Fruit fly (Drosophila melanogaster) whole organism, embryonic: ENCODE measurements around the gene Irbp.
A peak's percentile ranks its signal among the peaks of the same experiment; 100 is the strongest.

Source experiments
- Abd-B ChIP-seq: fragments of 200-800 bp; sonication (Bioruptor generic); optimal IDR thresholded peaks from 2 replicates; lab custom pipeline; 2018; ENCODE audit warnings: missing biosample characterization, mild to moderate bottlenecking, missing genetic modification characterization, moderate library complexity
- Bteb2 ChIP-seq: fragments of 200-800 bp; sonication (Bioruptor generic); optimal IDR thresholded peaks from 2 replicates; lab custom pipeline; 2016; ENCODE audit warnings: missing biosample characterization, missing genetic modification characterization
- CG10366 ChIP-seq: fragments of 200-800 bp; sonication (Bioruptor generic); IDR thresholded peaks from 2 replicates; pipeline ENCODE4 v1.3.6; 2022; ENCODE audit warnings: missing biosample characterization, missing genetic modification characterization
- CG10565 ChIP-seq: fragments of 200-800 bp; sonication (Bioruptor generic); optimal IDR thresholded peaks from 3 replicates; lab custom pipeline; 2016; ENCODE audit warnings: missing biosample characterization, mild to moderate bottlenecking, missing genetic modification characterization
- CG11560 ChIP-seq: fragments of 200-800 bp; sonication (Bioruptor generic); IDR thresholded peaks from 3 replicates; pipeline ENCODE4 v1.3.6; 2022; ENCODE audit warnings: missing biosample characterization, missing genetic modification characterization
- CG11695 ChIP-seq: fragments of 200-800 bp; sonication (Bioruptor generic); IDR thresholded peaks from 3 replicates; pipeline ENCODE4 v1.3.6; 2022; ENCODE audit warnings: missing biosample characterization, missing genetic modification characterization
- CG12391 ChIP-seq: fragments of 200-800 bp; sonication (Bioruptor generic); optimal IDR thresholded peaks from 3 replicates; lab custom pipeline; 2018; ENCODE audit warnings: missing biosample characterization, mild to moderate bottlenecking, missing genetic modification characterization, moderate library complexity
- CG15269 ChIP-seq: fragments of 200-800 bp; sonication (Bioruptor generic); optimal IDR thresholded peaks from 2 replicates; lab custom pipeline; 2018; ENCODE audit warnings: missing biosample characterization, mild to moderate bottlenecking, missing genetic modification characterization, moderate library complexity
- CG1602 ChIP-seq: fragments of 200-800 bp; sonication (Bioruptor generic); optimal IDR thresholded peaks from 3 replicates; lab custom pipeline; 2016; ENCODE audit warnings: missing biosample characterization, missing genetic modification characterization
- CG17186 ChIP-seq: fragments of 200-800 bp; sonication (Bioruptor generic); optimal IDR thresholded peaks from 3 replicates; lab custom pipeline; 2017; ENCODE audit warnings: missing biosample characterization, missing genetic modification reagents, missing genetic modification characterization
- CG17802 ChIP-seq: fragments of 200-800 bp; sonication (Bioruptor generic); optimal IDR thresholded peaks from 2 replicates; lab custom pipeline; 2018; ENCODE audit warnings: missing biosample characterization, mild to moderate bottlenecking, missing genetic modification characterization, moderate library complexity
- CG17829 ChIP-seq: fragments of 200-800 bp; optimal IDR thresholded peaks from 2 replicates; lab custom pipeline; 2019; ENCODE audit warnings: missing biosample characterization, mild to moderate bottlenecking, missing genetic modification characterization, moderate library complexity
- CG17912 ChIP-seq: fragments of 200-800 bp; sonication (Bioruptor generic); optimal IDR thresholded peaks from 2 replicates; lab custom pipeline; 2018; ENCODE audit warnings: missing biosample characterization, mild to moderate bottlenecking, missing genetic modification characterization
- CG18262 ChIP-seq: fragments of 200-800 bp; optimal IDR thresholded peaks from 3 replicates; lab custom pipeline; 2019; ENCODE audit warnings: missing biosample characterization, mild to moderate bottlenecking, missing genetic modification characterization, moderate library complexity
- CG1832 ChIP-seq: fragments of 200-800 bp; sonication (Bioruptor generic); optimal IDR thresholded peaks from 2 replicates; lab custom pipeline; 2017; ENCODE audit warnings: missing biosample characterization, mild to moderate bottlenecking, missing genetic modification characterization, inconsistent platforms
- CG18619 ChIP-seq: fragments of 200-800 bp; sonication (Bioruptor generic); optimal IDR thresholded peaks from 3 replicates; lab custom pipeline; 2017; ENCODE audit warnings: missing biosample characterization, mild to moderate bottlenecking, missing genetic modification characterization
- CG2129 ChIP-seq: fragments of 200-800 bp; sonication (Bioruptor generic); IDR thresholded peaks from 2 replicates; pipeline ENCODE4 v1.3.6; 2022; ENCODE audit warnings: missing biosample characterization, missing genetic modification characterization; ENCODE audit not compliant: partially characterized antibody
- CG2678 ChIP-seq: fragments of 200-800 bp; sonication (Bioruptor generic); optimal IDR thresholded peaks from 3 replicates; lab custom pipeline; 2019; ENCODE audit warnings: missing biosample characterization, mild to moderate bottlenecking, missing genetic modification characterization, moderate library complexity
- CG4730 ChIP-seq: fragments of 200-800 bp; sonication (Bioruptor generic); IDR thresholded peaks from 2 replicates; pipeline ENCODE4 v1.3.6; 2022; ENCODE audit warnings: missing biosample characterization, missing genetic modification characterization
- CG5245 ChIP-seq: fragments of 200-800 bp; sonication (Bioruptor generic); optimal IDR thresholded peaks from 3 replicates; lab custom pipeline; 2016; ENCODE audit warnings: missing biosample characterization, missing genetic modification characterization
- CG5953 ChIP-seq: fragments of 200-800 bp; sonication (Bioruptor generic); IDR thresholded peaks from 2 replicates; pipeline ENCODE4 v1.3.6; 2022; ENCODE audit warnings: missing biosample characterization, missing genetic modification characterization
- CG6654 ChIP-seq: fragments of 200-800 bp; sonication (Bioruptor generic); optimal IDR thresholded peaks from 2 replicates; lab custom pipeline; 2017; ENCODE audit warnings: missing biosample characterization, mild to moderate bottlenecking, missing genetic modification characterization
- CG7786 ChIP-seq: fragments of 200-800 bp; sonication (Bioruptor generic); optimal IDR thresholded peaks from 2 replicates; lab custom pipeline; 2016; ENCODE audit warnings: missing biosample characterization, missing genetic modification characterization
- CG8765 ChIP-seq: fragments of 200-800 bp; sonication (Bioruptor generic); IDR thresholded peaks from 2 replicates; pipeline ENCODE4 v1.3.6; 2022; ENCODE audit warnings: missing biosample characterization, missing genetic modification characterization
- Elba2 ChIP-seq: fragments of 200-800 bp; sonication (Bioruptor generic); optimal IDR thresholded peaks from 3 replicates; lab custom pipeline; 2016; ENCODE audit warnings: missing biosample characterization, missing genetic modification characterization
- Fer2 ChIP-seq: fragments of 200-800 bp; sonication (Bioruptor generic); optimal IDR thresholded peaks from 2 replicates; lab custom pipeline; 2018; ENCODE audit warnings: missing biosample characterization, mild to moderate bottlenecking, missing genetic modification characterization, moderate library complexity
- Hey ChIP-seq: fragments of 200-800 bp; sonication (Bioruptor generic); optimal IDR thresholded peaks from 3 replicates; lab custom pipeline; 2018; ENCODE audit warnings: missing biosample characterization, mild to moderate bottlenecking, missing genetic modification characterization
- Max ChIP-seq: fragments of 200-800 bp; sonication (Bioruptor generic); optimal IDR thresholded peaks from 2 replicates; lab custom pipeline; 2016; ENCODE audit warnings: missing biosample characterization, mild to moderate bottlenecking, missing genetic modification characterization
- NfI ChIP-seq: fragments of 200-800 bp; sonication (Bioruptor generic); optimal IDR thresholded peaks from 3 replicates; lab custom pipeline; 2018; ENCODE audit warnings: missing biosample characterization, mild to moderate bottlenecking, missing genetic modification characterization, moderate library complexity
- PHDP ChIP-seq: fragments of 200-800 bp; sonication (Bioruptor generic); optimal IDR thresholded peaks from 3 replicates; lab custom pipeline; 2018; ENCODE audit warnings: missing biosample characterization, mild to moderate bottlenecking, missing genetic modification characterization, moderate library complexity
- Pdp1 ChIP-seq, 2 experiments: fragments of 200-800 bp; sonication (Bioruptor generic); optimal IDR thresholded peaks; 3 replicates each; lab custom pipeline; 2016; ENCODE audit warnings: missing biosample characterization in 2 of 2, missing genetic modification characterization in 2 of 2, mild to moderate bottlenecking in 1 of 2, moderate library complexity in 1 of 2
- Sry-δ ChIP-seq: fragments of 200-800 bp; sonication (Bioruptor generic); optimal IDR thresholded peaks from 2 replicates; lab custom pipeline; 2016; ENCODE audit warnings: missing biosample characterization, missing genetic modification characterization
- Ssrp ChIP-seq: fragments of 200-800 bp; sonication (Bioruptor generic); optimal IDR thresholded peaks from 2 replicates; lab custom pipeline; 2018; ENCODE audit warnings: missing biosample characterization, mild to moderate bottlenecking, missing genetic modification characterization, moderate library complexity
- Xrp1 ChIP-seq: fragments of 200-800 bp; sonication (Bioruptor generic); IDR thresholded peaks from 2 replicates; pipeline ENCODE4 v1.3.6; 2022; ENCODE audit warnings: missing biosample characterization, missing genetic modification characterization
- bab2 ChIP-seq: fragments of 200-800 bp; sonication (Bioruptor generic); optimal IDR thresholded peaks from 2 replicates; lab custom pipeline; 2016; ENCODE audit warnings: missing biosample characterization, missing genetic modification characterization
- croc ChIP-seq: fragments of 200-800 bp; sonication (Bioruptor generic); conservative IDR thresholded peaks from 3 replicates; pipeline ENCODE4 v1.3.6; 2022; ENCODE audit warnings: missing biosample characterization, missing genetic modification characterization
- dan ChIP-seq: fragments of 200-800 bp; sonication (Bioruptor generic); IDR thresholded peaks from 2 replicates; pipeline ENCODE4 v1.3.6; 2022; ENCODE audit warnings: missing biosample characterization, missing genetic modification characterization
- dmrt11E ChIP-seq: fragments of 200-800 bp; sonication (Bioruptor generic); optimal IDR thresholded peaks from 3 replicates; lab custom pipeline; 2018; ENCODE audit warnings: missing biosample characterization, mild to moderate bottlenecking, missing genetic modification characterization, moderate library complexity
- eve ChIP-seq, 2 experiments: fragments of >200 bp; optimal IDR thresholded peaks; 2 replicates each; lab custom pipeline; 2017; ENCODE audit warnings: missing biosample characterization in 2 of 2, missing genetic modification characterization in 2 of 2
- hb ChIP-seq: fragments of 200-800 bp; sonication (Bioruptor generic); IDR thresholded peaks from 3 replicates; pipeline ENCODE4 v1.3.6; 2022; ENCODE audit warnings: missing biosample characterization, missing genetic modification characterization; ENCODE audit not compliant: partially characterized antibody
- klu ChIP-seq: fragments of 200-800 bp; sonication (Bioruptor generic); IDR thresholded peaks from 2 replicates; pipeline ENCODE4 v1.3.6; 2022; ENCODE audit warnings: missing biosample characterization, missing genetic modification characterization
- lilli ChIP-seq: fragments of 200-800 bp; sonication (Bioruptor generic); optimal IDR thresholded peaks from 3 replicates; lab custom pipeline; 2016; ENCODE audit warnings: missing biosample characterization, missing genetic modification characterization
- pb ChIP-seq: fragments of 200-800 bp; sonication (Bioruptor generic); optimal IDR thresholded peaks from 3 replicates; lab custom pipeline; 2016; ENCODE audit warnings: missing biosample characterization, missing genetic modification characterization
- row ChIP-seq: fragments of 200-800 bp; sonication (Bioruptor generic); IDR thresholded peaks from 3 replicates; pipeline ENCODE4 v1.3.6; 2022; ENCODE audit warnings: missing biosample characterization, missing genetic modification characterization
- salm ChIP-seq: fragments of 200-800 bp; sonication (Bioruptor generic); optimal IDR thresholded peaks from 2 replicates; lab custom pipeline; 2018; ENCODE audit warnings: missing biosample characterization, mild to moderate bottlenecking, missing genetic modification characterization
- slp2 ChIP-seq: fragments of 200-800 bp; sonication (Bioruptor generic); optimal IDR thresholded peaks from 2 replicates; lab custom pipeline; 2016; ENCODE audit warnings: missing biosample characterization, missing genetic modification characterization
- sna ChIP-seq: fragments of 200-800 bp; sonication (Bioruptor generic); IDR thresholded peaks from 2 replicates; pipeline ENCODE4 v1.3.6; 2022; ENCODE audit warnings: missing biosample characterization, missing genetic modification characterization; ENCODE audit not compliant: partially characterized antibody
- stc ChIP-seq: fragments of 200-800 bp; sonication (Bioruptor generic); IDR thresholded peaks from 2 replicates; pipeline ENCODE4 v1.3.6; 2022; ENCODE audit warnings: missing biosample characterization, missing genetic modification characterization
- tin ChIP-seq: fragments of 200-800 bp; sonication (Bioruptor generic); optimal IDR thresholded peaks from 3 replicates; lab custom pipeline; 2016; ENCODE audit warnings: missing biosample characterization, missing genetic modification characterization
- trem ChIP-seq: fragments of 200-800 bp; optimal IDR thresholded peaks from 3 replicates; lab custom pipeline; 2019; ENCODE audit warnings: missing biosample characterization, mild to moderate bottlenecking, missing genetic modification characterization, moderate library complexity
- zf30C ChIP-seq: fragments of 200-800 bp; sonication (Bioruptor generic); optimal IDR thresholded peaks from 3 replicates; lab custom pipeline; 2018; ENCODE audit warnings: missing biosample characterization, mild to moderate bottlenecking, missing genetic modification characterization

Gene Irbp

dm6 chr3R:11368766-11369165 lies 41.1 kb upstream of the Irbp start (continued):
- no peak for TF ChIP-seq NfI (GFP tag; lab: Kevin White, UChicago)
- no peak for TF ChIP-seq Bteb2 (GFP tag; lab: Kevin White, UChicago)
- TF ChIP-seq bab2 (GFP tag; lab: Kevin White, UChicago), result no peak
- no peak for TF ChIP-seq salm (tag; lab: Kevin White, UChicago)
- TF ChIP-seq CG2678 (tag; lab: Kevin White, UChicago), result no peak
- peak; percentile 45 for TF ChIP-seq Abd-B (GFP tag; lab: Kevin White, UChicago)
- TF ChIP-seq CG10366 (GFP tag; lab: Robert Waterston, UW), result no peak
- TF ChIP-seq CG10565, result no peak
- peak; percentile 68 for TF ChIP-seq trem (tag; lab: Kevin White, UChicago)
- no peak for TF ChIP-seq Fer2
- 0 out of 3 replicates have a peak, but pooled peaks have one; percentile 18 for TF ChIP-seq CG11695
- peak; percentile 93 for TF ChIP-seq dmrt11E (tag; lab: Kevin White, UChicago)
- TF ChIP-seq Max (GFP tag; lab: Kevin White, UChicago), result no peak
- TF ChIP-seq CG17186 (GFP tag; lab: Kevin White, UChicago), result no peak
- peak; percentile 79 for TF ChIP-seq CG17829 (tag; lab: Kevin White, UChicago)
- no peak for TF ChIP-seq CG15269 (tag; lab: Kevin White, UChicago)
- TF ChIP-seq tin (GFP tag; lab: Kevin White, UChicago), result peak; percentile 23
- no peak for TF ChIP-seq CG1832
- TF ChIP-seq slp2, result no peak
- no peak for TF ChIP-seq stc (GFP tag; lab: Robert Waterston, UW)
- no peak for TF ChIP-seq PHDP (tag; lab: Kevin White, UChicago)
- TF ChIP-seq CG17912, result no peak
- TF ChIP-seq CG5245, result peak; percentile 13
- TF ChIP-seq klu (GFP tag; lab: Robert Waterston, UW), result no peak
- no peak for TF ChIP-seq sna (GFP tag; lab: Robert Waterston, UW)
- TF ChIP-seq CG18262 (tag; lab: Kevin White, UChicago), result peak; percentile 88
- TF ChIP-seq Xrp1 (GFP tag; lab: Robert Waterston, UW), result peak; percentile 81
- TF ChIP-seq CG4730 (GFP tag; lab: Robert Waterston, UW), result no peak
- no peak for TF ChIP-seq Hey (tag; lab: Kevin White, UChicago)
- peak; percentile 68; the same call in 1 of the 2 replicates for TF ChIP-seq CG8765
- no peak for TF ChIP-seq lilli
- no peak for TF ChIP-seq CG5953
- no peak for TF ChIP-seq hb (GFP tag; lab: Robert Waterston, UW)
- TF ChIP-seq CG11560 (tag; lab: Robert Waterston, UW), result no peak
- TF ChIP-seq Sry-δ (GFP tag; lab: Kevin White, UChicago), result no peak
- no peak for TF ChIP-seq pb (GFP tag; lab: Kevin White, UChicago)
- TF ChIP-seq CG1602, result peak; percentile 29
- TF ChIP-seq row (GFP tag; lab: Robert Waterston, UW), result peak; percentile 53; the same call in 2 of the 3 replicates
- peak; percentile 27 for TF ChIP-seq Elba2
- TF ChIP-seq zf30C (GFP tag; lab: Kevin White, UChicago), result peak; percentile 73
- TF ChIP-seq CG2129 (GFP tag; lab: Robert Waterston, UW), result no peak
- TF ChIP-seq dan (GFP tag; lab: Robert Waterston, UW), result no peak
- TF ChIP-seq Ssrp, result peak; percentile 45
- no peak for TF ChIP-seq eve (GFP tag; optimal IDR thresholded peaks at IDR 0.05; lab: Kevin White, UChicago)
- no peak for TF ChIP-seq CG18619 (GFP tag; lab: Kevin White, UChicago)
- TF ChIP-seq CG12391 (tag; lab: Kevin White, UChicago), result peak; percentile 73
- peak; percentile 46; the same call in 1 of the 3 replicates for TF ChIP-seq croc (GFP tag; lab: Robert Waterston, UW)
- TF ChIP-seq CG7786 (GFP tag; lab: Kevin White, UChicago), result peak; percentile 17
- TF ChIP-seq Pdp1 (GFP tag; optimal IDR thresholded peaks at IDR 0.05; lab: Kevin White, UChicago), result peak in 1 of 2 experiments; percentile 28
- TF ChIP-seq CG17802 (tag; lab: Kevin White, UChicago), result no peak
- TF ChIP-seq CG6654 (GFP tag; lab: Kevin White, UChicago), result no peak
